Worm (Caenorhabditis elegans) whole organism, young adult: ENCODE data around the gene chtb-2.

ENCODE experiments used
- K11D2.4 ChIP-seq: fragments of 200-800 bp; sonication (Bioruptor generic); IDR thresholded peaks from 2 replicates; pipeline ENCODE4 v1.3.6; 2022; ENCODE audit warnings: missing genetic modification reagents, missing genetic modification characterization, missing compliant biosample characterization
- K12H6.12 ChIP-seq: fragments of 200-800 bp; sonication (Bioruptor generic); optimal IDR thresholded peaks from 2 replicates; lab custom pipeline; 2018; ENCODE audit warnings: mild to moderate bottlenecking, missing genetic modification characterization, missing compliant biosample characterization
- ama-1 ChIP-seq, 3 experiments: fragments of 150-350 bp in 1 of 3; sonication (generic microtip) in 2 of 3; optimal IDR thresholded peaks; 2 replicates each; lab custom pipeline; 2014 to 2018; ENCODE audit warnings: missing biosample characterization in 2 of 3, missing genetic modification characterization in 2 of 3, missing genetic modification reagents in 2 of 3
- cebp-1 ChIP-seq, 2 experiments: fragments of 200-800 bp in 1 of 2; sonication (Bioruptor generic) in 1 of 2; sonication (generic microtip) in 1 of 2; IDR thresholded peaks in 1 of 2; optimal IDR thresholded peaks in 1 of 2; 2 replicates each; pipeline versions ENCODE4 v1.3.6 to Lab custom; 2017 to 2022; ENCODE audit warnings: missing compliant biosample characterization in 2 of 2, missing genetic modification characterization in 2 of 2, mild to moderate bottlenecking in 1 of 2, missing genetic modification reagents in 1 of 2, moderate library complexity in 1 of 2
- egl-18 ChIP-seq: fragments of 200-800 bp; sonication (Bioruptor generic); IDR thresholded peaks from 2 replicates; pipeline ENCODE4 v1.3.6; 2022; ENCODE audit warnings: missing genetic modification reagents, missing genetic modification characterization, missing compliant biosample characterization
- lin-26 ChIP-seq: fragments of 200-800 bp; sonication (Bioruptor generic); IDR thresholded peaks from 2 replicates; pipeline ENCODE4 v1.3.6; 2022; ENCODE audit warnings: missing genetic modification reagents, missing genetic modification characterization, missing compliant biosample characterization
- mxl-1 ChIP-seq: sonication (generic microtip); optimal IDR thresholded peaks from 2 replicates; lab custom pipeline; 2016; ENCODE audit warnings: missing genetic modification characterization, missing compliant biosample characterization
- snpc-1.3 ChIP-seq: sonication (generic microtip); optimal IDR thresholded peaks from 2 replicates; lab custom pipeline; 2017; ENCODE audit warnings: missing genetic modification characterization, mild to moderate bottlenecking, missing compliant biosample characterization, antibody characterized with exemption, moderate library complexity, missing genotype, missing genetic modification reagents; ENCODE audit not compliant: insufficient read depth
- tbx-9 ChIP-seq: sonication (generic microtip); optimal IDR thresholded peaks from 2 replicates; lab custom pipeline; 2016; ENCODE audit warnings: borderline replicate concordance, missing genetic modification characterization, inconsistent platforms, missing compliant biosample characterization
- ztf-3 ChIP-seq: fragments of 200-800 bp; sonication (Bioruptor generic); optimal IDR thresholded peaks from 2 replicates; lab custom pipeline; 2018; ENCODE audit warnings: mild to moderate bottlenecking, missing genetic modification characterization, missing compliant biosample characterization

DNA sequence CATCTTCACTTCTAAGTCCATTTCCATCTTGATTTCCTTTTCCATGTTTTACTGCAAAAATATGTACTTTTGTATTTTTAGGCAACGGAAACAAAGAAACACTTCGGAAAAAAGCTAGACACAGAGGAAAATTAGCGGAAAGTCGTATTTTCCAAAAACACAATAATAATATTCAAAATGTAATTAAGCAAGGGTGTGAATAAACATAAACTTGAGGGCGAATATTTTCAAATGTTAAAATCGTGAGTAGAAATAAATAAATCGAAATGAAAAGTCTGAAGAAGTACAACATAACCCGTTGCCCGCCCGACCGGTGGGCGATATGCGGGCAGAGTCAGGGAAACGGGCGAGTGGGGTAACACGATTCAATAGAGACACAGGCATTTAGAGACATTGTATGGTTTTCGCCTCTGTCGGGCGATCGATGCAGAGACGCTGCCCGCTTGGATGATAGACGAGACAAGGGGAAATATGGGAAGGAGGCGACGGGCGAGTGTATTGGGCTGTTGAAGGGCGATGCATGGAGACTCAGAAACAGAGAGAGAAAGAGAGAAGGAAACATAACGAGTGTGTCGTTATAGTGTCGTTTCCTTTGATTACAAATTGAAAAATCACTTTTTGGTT is 54.0 kb downstream of the chtb-2 start, which contains the start of gene C09E7.4:
- TF ChIP-seq snpc-1.3 (tag; lab: Kevin White, UChicago) (no peak), K12H6.12 (tag; lab: Kevin White, UChicago) (peak; percentile 18), mxl-1 (tag; lab: Kevin White, UChicago) (no peak), tbx-9 (no peak), egl-18 (GFP tag; lab: Robert Waterston, UW) (no peak), K11D2.4 (GFP tag; lab: Robert Waterston, UW) (no peak), ztf-3 (GFP tag; lab: Kevin White, UChicago) (no peak), ama-1 (optimal IDR thresholded peaks at IDR 0.05; lab: Kevin White, UChicago) (no peak), ama-1 (GFP tag; optimal IDR thresholded peaks at IDR 0.05; lab: Kevin White, UChicago) (no peak), cebp-1 (GFP tag; IDR thresholded peaks at IDR 0.05; lab: Robert Waterston, UW) (no peak), cebp-1 (tag; optimal IDR thresholded peaks at IDR 0.05; lab: Kevin White, UChicago) (no peak), lin-26 (GFP tag; lab: Robert Waterston, UW) (no peak)
